Fruit fly (Drosophila melanogaster): ENCODE data around the gene GMF.

Gene GMF

dm6 chr2L:16284306-16285299 lies 18.2 kb downstream of the GMF start (continued):
- TF ChIP-seq CG3726 (GFP tag; IDR thresholded peaks at IDR 0.05) = no peak
- peak; percentile 84 for TF ChIP-seq nom (GFP tag; optimal IDR thresholded peaks at IDR 0.05)
- TF ChIP-seq pfk (GFP tag; optimal IDR thresholded peaks at IDR 0.05) = peak; percentile 99
- TF ChIP-seq CG8765 (GFP tag; IDR thresholded peaks at IDR 0.05) = no peak
- peak; percentile 33 for TF ChIP-seq CG6683 (GFP tag; optimal IDR thresholded peaks at IDR 0.05)
- peak; percentile 74 for TF ChIP-seq Hmr (GFP tag; optimal IDR thresholded peaks at IDR 0.05)
- TF ChIP-seq chinmo (GFP tag; IDR thresholded peaks at IDR 0.05; ENCODE audit: partially characterized antibody) = no peak
- TF ChIP-seq CG8089 (GFP tag; optimal IDR thresholded peaks at IDR 0.05) = peak; percentile 13
- no peak for TF ChIP-seq ham (GFP tag; IDR thresholded peaks at IDR 0.05)
- TF ChIP-seq disco-r (GFP tag; optimal IDR thresholded peaks at IDR 0.05) = peak; percentile 47
- no peak for TF ChIP-seq sima (GFP tag; optimal IDR thresholded peaks at IDR 0.05)
- TF ChIP-seq CG12104 (GFP tag; optimal IDR thresholded peaks at IDR 0.05) = peak; percentile 0
- peak; percentile 23 for TF ChIP-seq CG18619 (GFP tag; optimal IDR thresholded peaks at IDR 0.05)
- no peak for TF ChIP-seq hbn (GFP tag; IDR thresholded peaks at IDR 0.05; ENCODE audit: partially characterized antibody)
- no peak for TF ChIP-seq CG1529 (GFP tag; optimal IDR thresholded peaks at IDR 0.05)
- TF ChIP-seq ken (GFP tag; IDR thresholded peaks at IDR 0.05) = no peak
- TF ChIP-seq wdn (GFP tag; IDR thresholded peaks at IDR 0.05) = no peak
- TF ChIP-seq CG32767 (GFP tag; IDR thresholded peaks at IDR 0.05) = no peak
- peak; percentile 20 for TF ChIP-seq CG2116 (GFP tag; optimal IDR thresholded peaks at IDR 0.05)
- TF ChIP-seq CG17359 (tag; optimal IDR thresholded peaks at IDR 0.05) = peak; percentile 54
- no peak for TF ChIP-seq CG17829 (tag; optimal IDR thresholded peaks at IDR 0.05)
- TF ChIP-seq ap (GFP tag; IDR thresholded peaks at IDR 0.05) = no peak
- no peak for TF ChIP-seq stc (GFP tag; IDR thresholded peaks at IDR 0.05)
- TF ChIP-seq ato (GFP tag; IDR thresholded peaks at IDR 0.05; ENCODE audit: partially characterized antibody) = no peak
- no peak for TF ChIP-seq sisA (GFP tag; IDR thresholded peaks at IDR 0.05)
- TF ChIP-seq Dbx (GFP tag; IDR thresholded peaks at IDR 0.05) = no peak
- peak; percentile 47 for TF ChIP-seq CG12659 (GFP tag; optimal IDR thresholded peaks at IDR 0.05)
- no peak for TF ChIP-seq Dp (GFP tag; optimal IDR thresholded peaks at IDR 0.05)
- TF ChIP-seq Antp (GFP tag; optimal IDR thresholded peaks at IDR 0.05) = peak; percentile 37
- no peak for TF ChIP-seq CG4730 (GFP tag; IDR thresholded peaks at IDR 0.05)
- TF ChIP-seq CG18262 (tag; optimal IDR thresholded peaks at IDR 0.05) = peak; percentile 27
- TF ChIP-seq Side (GFP tag; optimal IDR thresholded peaks at IDR 0.05) = peak; percentile 63
- TF ChIP-seq HmgZ (tag; optimal IDR thresholded peaks at IDR 0.05) = no peak
- TF ChIP-seq Abd-B (GFP tag; optimal IDR thresholded peaks at IDR 0.05) = peak; percentile 23
- no peak for TF ChIP-seq ewg (GFP tag; optimal IDR thresholded peaks at IDR 0.05)
- TF ChIP-seq CG4282 (GFP tag; optimal IDR thresholded peaks at IDR 0.05) = peak; percentile 9
- no peak for TF ChIP-seq NFAT (GFP tag; IDR thresholded peaks at IDR 0.05)
- TF ChIP-seq ssp (GFP tag; IDR thresholded peaks at IDR 0.05) = no peak
- no peak for TF ChIP-seq her (GFP tag; optimal IDR thresholded peaks at IDR 0.05)
- peak; percentile 26 for TF ChIP-seq tio (GFP tag; optimal IDR thresholded peaks at IDR 0.05)
- peak; percentile 81 for TF ChIP-seq CG1832 (GFP tag; optimal IDR thresholded peaks at IDR 0.05)
- no peak for TF ChIP-seq Lhr (GFP tag; optimal IDR thresholded peaks at IDR 0.05)
- TF ChIP-seq CG16813 (GFP tag; IDR thresholded peaks at IDR 0.05; ENCODE audit: partially characterized antibody) = no peak
- no peak for TF ChIP-seq Ravus (GFP tag; IDR thresholded peaks at IDR 0.05)
- no peak for TF ChIP-seq CG14860 (GFP tag; IDR thresholded peaks at IDR 0.05; ENCODE audit: partially characterized antibody)
- no peak for TF ChIP-seq gt (GFP tag; IDR thresholded peaks at IDR 0.05)
- no peak for TF ChIP-seq peb (GFP tag; IDR thresholded peaks at IDR 0.05)
- peak; percentile 19 for TF ChIP-seq sug (tag; optimal IDR thresholded peaks at IDR 0.05)
- TF ChIP-seq fu2 (GFP tag; optimal IDR thresholded peaks at IDR 0.05) = no peak

All from whole organism, embryonic.